Worm (Caenorhabditis elegans): Measurements from ENCODE around the gene cbn-1.

cbn-1 gene

DNA sequence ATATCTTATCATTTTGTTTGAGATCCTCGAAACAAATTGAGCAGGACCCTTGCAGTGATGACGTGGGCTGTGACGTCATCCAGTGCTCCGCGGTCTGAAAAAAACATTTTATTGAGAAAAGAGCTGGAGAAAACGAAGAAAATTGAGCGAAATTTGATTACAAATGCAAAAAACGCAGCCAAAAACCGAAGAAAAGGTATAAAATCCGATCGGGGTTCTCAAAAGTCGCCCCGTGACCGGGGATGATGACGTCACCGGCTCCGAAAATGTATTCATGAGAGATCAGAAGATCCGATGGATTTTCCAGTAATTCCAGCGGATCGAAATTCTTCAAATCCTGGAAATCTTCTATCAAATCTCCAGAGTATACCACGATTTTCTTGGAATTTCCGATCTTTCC, 49.8 kb downstream of the cbn-1 start, which contains the start of gene trul-1:
Gene trul-1, minus strand, starts transcription at position 101 of the 400 bp plus-strand sequence.
- no peak for TF ChIP-seq unc-62 (GFP tag; optimal IDR thresholded peaks at IDR 0.05)
- no peak for TF ChIP-seq nhr-43 (tag; optimal IDR thresholded peaks at IDR 0.05; ENCODE audit: poor library complexity, severe bottlenecking)
- TF ChIP-seq ceh-82 (tag; optimal IDR thresholded peaks at IDR 0.05), result no peak
- TF ChIP-seq elt-1 (tag; optimal IDR thresholded peaks at IDR 0.05), result no peak
- no peak for TF ChIP-seq nhr-12 (tag; optimal IDR thresholded peaks at IDR 0.05)
- TF ChIP-seq nhr-11 (tag; optimal IDR thresholded peaks at IDR 0.05), result no peak
- TF ChIP-seq aly-2 (tag; optimal IDR thresholded peaks at IDR 0.05), result no peak
- TF ChIP-seq sea-2 (GFP tag; optimal IDR thresholded peaks at IDR 0.05), result no peak
- no peak for TF ChIP-seq nhr-237 (tag; optimal IDR thresholded peaks at IDR 0.05)
- TF ChIP-seq nhr-28 (tag; optimal IDR thresholded peaks at IDR 0.05), result no peak
- no peak for TF ChIP-seq elt-3 (tag; optimal IDR thresholded peaks at IDR 0.05)

DNA sequence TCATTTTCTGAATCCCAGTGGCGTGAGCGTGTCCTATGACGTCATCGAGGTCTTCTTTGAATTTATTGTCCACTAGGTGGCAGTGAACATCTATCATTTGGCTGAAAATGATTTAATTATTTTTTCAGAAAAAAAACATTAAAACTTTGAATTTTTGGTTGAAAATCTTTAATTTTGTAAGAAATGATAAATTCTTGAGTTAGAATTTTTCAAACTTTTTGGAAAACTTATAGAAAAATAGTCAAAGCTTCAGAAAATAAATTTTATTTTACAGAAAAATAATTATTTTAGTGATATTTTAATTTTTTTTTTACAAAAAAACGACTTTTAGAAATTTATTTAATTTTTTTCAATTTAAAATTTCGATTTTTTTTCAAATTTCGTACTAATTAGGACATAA, 53.7 kb downstream of the cbn-1 start, which contains the start of gene B0432.8:
Gene B0432.8, minus strand, starts transcription at position 101 of the 400 bp plus-strand sequence.
- TF ChIP-seq nhr-43 (tag; optimal IDR thresholded peaks at IDR 0.05; ENCODE audit: poor library complexity, severe bottlenecking), result no peak
- no peak for TF ChIP-seq skn-1 (tag; optimal IDR thresholded peaks at IDR 0.05)
- no peak for TF ChIP-seq mdl-1 (tag; optimal IDR thresholded peaks at IDR 0.05)
- no peak for TF ChIP-seq egl-5 (tag; optimal IDR thresholded peaks at IDR 0.05)
- TF ChIP-seq eor-1 (tag; optimal IDR thresholded peaks at IDR 0.05), result no peak
- no peak for TF ChIP-seq nhr-76 (tag; optimal IDR thresholded peaks at IDR 0.05)
- TF ChIP-seq nfya-1 (tag; optimal IDR thresholded peaks at IDR 0.05; ENCODE audit: insufficient read depth), result no peak
